Fruit fly (Drosophila melanogaster): ENCODE results near the gene grp.

The grp gene

dm6 chr2L:16738206-16738900 is 58.5 kb downstream of the grp start, which contains the start of the genes glu and ChLD3 (continued):
- peak; percentile 15 for TF ChIP-seq CG33213 (GFP tag; optimal IDR thresholded peaks at IDR 0.05)
- no peak for TF ChIP-seq CG33557 (GFP tag; optimal IDR thresholded peaks at IDR 0.05)
- TF ChIP-seq D19B (GFP tag; optimal IDR thresholded peaks at IDR 0.05): no peak
- no peak for TF ChIP-seq schlank (tag; optimal IDR thresholded peaks at IDR 0.05)
- no peak for TF ChIP-seq CG3163 (GFP tag; optimal IDR thresholded peaks at IDR 0.05)
- no peak for TF ChIP-seq CG2120 (GFP tag; optimal IDR thresholded peaks at IDR 0.05)
- TF ChIP-seq MESR4 (GFP tag; optimal IDR thresholded peaks at IDR 0.05): peak; percentile 43
- no peak for TF ChIP-seq CG1529 (GFP tag; optimal IDR thresholded peaks at IDR 0.05)
- TF ChIP-seq Hr39 (optimal IDR thresholded peaks at IDR 0.05): no peak
- no peak for TF ChIP-seq eyg (GFP tag; optimal IDR thresholded peaks at IDR 0.05)
- no peak for TF ChIP-seq CG17912 (GFP tag; optimal IDR thresholded peaks at IDR 0.05)
- TF ChIP-seq Taf1 (GFP tag; IDR thresholded peaks at IDR 0.05): no peak
- TF ChIP-seq kah (GFP tag; optimal IDR thresholded peaks at IDR 0.05): no peak
- no peak for TF ChIP-seq NfI (GFP tag; optimal IDR thresholded peaks at IDR 0.05)
- no peak for TF ChIP-seq gem (tag; optimal IDR thresholded peaks at IDR 0.05)
- TF ChIP-seq Hand (GFP tag; optimal IDR thresholded peaks at IDR 0.05): no peak
- TF ChIP-seq CG18619 (GFP tag; optimal IDR thresholded peaks at IDR 0.05): no peak
- peak; percentile 100 for TF ChIP-seq trem (tag; optimal IDR thresholded peaks at IDR 0.05)
- no peak for TF ChIP-seq ro (GFP tag; IDR thresholded peaks at IDR 0.05)
- no peak for TF ChIP-seq CG6791 (GFP tag; IDR thresholded peaks at IDR 0.05; ENCODE audit: partially characterized antibody)
- no peak for TF ChIP-seq gt (GFP tag; IDR thresholded peaks at IDR 0.05)
- TF ChIP-seq nom (GFP tag; optimal IDR thresholded peaks at IDR 0.05): no peak
- TF ChIP-seq Lhr (GFP tag; optimal IDR thresholded peaks at IDR 0.05): peak; percentile 72
- TF ChIP-seq CG17361 (GFP tag; IDR thresholded peaks at IDR 0.05): no peak
- peak; percentile 77 for TF ChIP-seq CG9797 (GFP tag; optimal IDR thresholded peaks at IDR 0.05)
- TF ChIP-seq CG14710 (tag; optimal IDR thresholded peaks at IDR 0.05): peak; percentile 38
- TF ChIP-seq exex (tag; optimal IDR thresholded peaks at IDR 0.05): no peak
- TF ChIP-seq Meics (GFP tag; optimal IDR thresholded peaks at IDR 0.05): no peak
- no peak for TF ChIP-seq CG8089 (GFP tag; optimal IDR thresholded peaks at IDR 0.05)
- peak; percentile 41 for TF ChIP-seq CG10267 (tag; optimal IDR thresholded peaks at IDR 0.05)
- TF ChIP-seq CG14965 (GFP tag; optimal IDR thresholded peaks at IDR 0.05; ENCODE audit: borderline replicate concordance): no peak
- no peak for TF ChIP-seq croc (GFP tag; conservative IDR thresholded peaks at IDR 0.05)
- no peak for TF ChIP-seq TFAM (GFP tag; optimal IDR thresholded peaks at IDR 0.05)
- TF ChIP-seq Sry-δ (GFP tag; optimal IDR thresholded peaks at IDR 0.05): no peak
- no peak for TF ChIP-seq Optix (GFP tag; IDR thresholded peaks at IDR 0.05)
- no peak for TF ChIP-seq cwo (GFP tag; optimal IDR thresholded peaks at IDR 0.05)
- TF ChIP-seq CG14667 (GFP tag; IDR thresholded peaks at IDR 0.05): no peak
- 0 out of 3 replicates have a peak, but pooled peaks have one; percentile 22 for TF ChIP-seq Opbp (GFP tag; IDR thresholded peaks at IDR 0.05; ENCODE audit: partially characterized antibody)
- TF ChIP-seq CG30020 (tag; optimal IDR thresholded peaks at IDR 0.05): peak; percentile 3
- no peak for TF ChIP-seq slbo (GFP tag; IDR thresholded peaks at IDR 0.05)
- no peak for TF ChIP-seq Chrac-16 (GFP tag; optimal IDR thresholded peaks at IDR 0.05)
- peak; percentile 56 for TF ChIP-seq CTCF (GFP tag; optimal IDR thresholded peaks at IDR 0.05)
- TF ChIP-seq Dref (GFP tag; IDR thresholded peaks at IDR 0.05): no peak
- TF ChIP-seq MBD-R2 (GFP tag; IDR thresholded peaks at IDR 0.05): peak; percentile 87
- TF ChIP-seq CG17802 (tag; optimal IDR thresholded peaks at IDR 0.05): no peak
- peak; percentile 24 for TF ChIP-seq BEAF-32 (GFP tag; optimal IDR thresholded peaks at IDR 0.05)
- peak; percentile 20 for TF ChIP-seq HmgZ (tag; optimal IDR thresholded peaks at IDR 0.05)
- no peak for TF ChIP-seq lmd (GFP tag; IDR thresholded peaks at IDR 0.05)
- TF ChIP-seq CG12391 (tag; optimal IDR thresholded peaks at IDR 0.05): no peak
- TF ChIP-seq CG4617 (GFP tag; optimal IDR thresholded peaks at IDR 0.05; ENCODE audit: borderline replicate concordance): peak; percentile 11
- TF ChIP-seq Six4 (GFP tag; optimal IDR thresholded peaks at IDR 0.05): no peak
